Worm (Caenorhabditis elegans) whole organism, midembryonic: ENCODE results near the gene C15H9.9.

Experiments used
- T22C8.4 ChIP-seq: fragments of 200-800 bp; sonication (Bioruptor generic); IDR thresholded peaks from 2 replicates; pipeline ENCODE4 v1.3.6; 2022; ENCODE audit warnings: missing genetic modification characterization, missing compliant biosample characterization
- flt-1 ChIP-seq: fragments of 200-800 bp; sonication (Bioruptor generic); IDR thresholded peaks from 2 replicates; pipeline ENCODE4 v1.3.6; 2022; ENCODE audit warnings: missing genetic modification characterization, missing compliant biosample characterization
- klf-2 ChIP-seq: fragments of 200-800 bp; sonication (Bioruptor generic); conservative IDR thresholded peaks from 2 replicates; pipeline ENCODE4 v1.3.6; 2022; ENCODE audit warnings: missing genetic modification reagents, missing genetic modification characterization, missing compliant biosample characterization
- med-1 ChIP-seq: sonication (generic microtip); optimal IDR thresholded peaks from 2 replicates; lab custom pipeline; 2017; ENCODE audit warnings: missing genetic modification characterization, mild to moderate bottlenecking, missing compliant biosample characterization, antibody characterized with exemption, missing genetic modification reagents; ENCODE audit not compliant: insufficient read depth
- tab-1 ChIP-seq: fragments of 200-800 bp; sonication (Bioruptor generic); IDR thresholded peaks from 2 replicates; pipeline ENCODE4 v1.3.6; 2022; ENCODE audit warnings: missing genetic modification characterization, missing compliant biosample characterization

- TF ChIP-seq T22C8.4 (no peak), med-1 (no peak), flt-1 (GFP tag; lab: Robert Waterston, UW) (no peak), tab-1 (GFP tag; lab: Robert Waterston, UW) (no peak), klf-2 (GFP tag; lab: Robert Waterston, UW) (no peak)
Measured at ce11 chrX:6098420-6098819, 29.7 kb downstream of the C15H9.9 start.
